Fruit fly (Drosophila melanogaster) whole organism, prepupa: ENCODE measurements around the gene CG11686.

Experiments used
- CG15336 ChIP-seq: fragments of 200-800 bp; sonication (Bioruptor generic); IDR thresholded peaks from 2 replicates; pipeline ENCODE4 v1.3.6; 2022; ENCODE audit warnings: missing biosample characterization, missing genetic modification characterization
- CG31627 ChIP-seq: fragments of 200-800 bp; sonication (Bioruptor generic); optimal IDR thresholded peaks from 3 replicates; lab custom pipeline; 2016; ENCODE audit warnings: missing biosample characterization, missing genetic modification characterization
- CG6276 ChIP-seq: fragments of 200-800 bp; sonication (Bioruptor generic); optimal IDR thresholded peaks from 2 replicates; lab custom pipeline; 2017; ENCODE audit warnings: missing biosample characterization, mild to moderate bottlenecking, missing genetic modification characterization
- CG6854 ChIP-seq: fragments of 200-800 bp; sonication (Bioruptor generic); optimal IDR thresholded peaks from 2 replicates; lab custom pipeline; 2017; ENCODE audit warnings: missing biosample characterization, mild to moderate bottlenecking, missing genetic modification characterization
- CG9139 ChIP-seq: fragments of 200-800 bp; sonication (Bioruptor generic); optimal IDR thresholded peaks from 3 replicates; lab custom pipeline; 2017; ENCODE audit warnings: missing biosample characterization, mild to moderate bottlenecking, missing genetic modification characterization
- Sox102F ChIP-seq: fragments of 200-800 bp; sonication (Bioruptor generic); optimal IDR thresholded peaks from 2 replicates; lab custom pipeline; 2016; ENCODE audit warnings: missing biosample characterization, mild to moderate bottlenecking, missing genetic modification characterization
- cyc ChIP-seq: fragments of 200-800 bp; sonication (Bioruptor generic); optimal IDR thresholded peaks from 3 replicates; lab custom pipeline; 2016; ENCODE audit warnings: missing biosample characterization, missing genetic modification characterization
- dsx ChIP-seq: fragments of 200-800 bp; optimal IDR thresholded peaks from 3 replicates; lab custom pipeline; 2019; ENCODE audit warnings: missing biosample characterization, mild to moderate bottlenecking, missing genetic modification characterization, moderate library complexity; ENCODE audit not compliant: poor library complexity, severe bottlenecking
- ss ChIP-seq, 2 experiments: fragments of 200-800 bp; sonication (Bioruptor generic); optimal IDR thresholded peaks; 2 replicates in 1 of 2; 3 replicates in 1 of 2; lab custom pipeline; 2017 to 2018; ENCODE audit warnings: mild to moderate bottlenecking in 2 of 2, missing biosample characterization in 2 of 2, missing genetic modification characterization in 2 of 2, moderate library complexity in 1 of 2
- svp ChIP-seq: fragments of 200-800 bp; sonication (Bioruptor generic); peaks from one replicate; lab custom pipeline; 2016; ENCODE audit warnings: missing biosample characterization, missing genetic modification characterization
- vri ChIP-seq: fragments of 200-800 bp; sonication (Bioruptor generic); optimal IDR thresholded peaks from 3 replicates; lab custom pipeline; 2016; ENCODE audit warnings: missing biosample characterization, mild to moderate bottlenecking, missing genetic modification characterization

DNA sequence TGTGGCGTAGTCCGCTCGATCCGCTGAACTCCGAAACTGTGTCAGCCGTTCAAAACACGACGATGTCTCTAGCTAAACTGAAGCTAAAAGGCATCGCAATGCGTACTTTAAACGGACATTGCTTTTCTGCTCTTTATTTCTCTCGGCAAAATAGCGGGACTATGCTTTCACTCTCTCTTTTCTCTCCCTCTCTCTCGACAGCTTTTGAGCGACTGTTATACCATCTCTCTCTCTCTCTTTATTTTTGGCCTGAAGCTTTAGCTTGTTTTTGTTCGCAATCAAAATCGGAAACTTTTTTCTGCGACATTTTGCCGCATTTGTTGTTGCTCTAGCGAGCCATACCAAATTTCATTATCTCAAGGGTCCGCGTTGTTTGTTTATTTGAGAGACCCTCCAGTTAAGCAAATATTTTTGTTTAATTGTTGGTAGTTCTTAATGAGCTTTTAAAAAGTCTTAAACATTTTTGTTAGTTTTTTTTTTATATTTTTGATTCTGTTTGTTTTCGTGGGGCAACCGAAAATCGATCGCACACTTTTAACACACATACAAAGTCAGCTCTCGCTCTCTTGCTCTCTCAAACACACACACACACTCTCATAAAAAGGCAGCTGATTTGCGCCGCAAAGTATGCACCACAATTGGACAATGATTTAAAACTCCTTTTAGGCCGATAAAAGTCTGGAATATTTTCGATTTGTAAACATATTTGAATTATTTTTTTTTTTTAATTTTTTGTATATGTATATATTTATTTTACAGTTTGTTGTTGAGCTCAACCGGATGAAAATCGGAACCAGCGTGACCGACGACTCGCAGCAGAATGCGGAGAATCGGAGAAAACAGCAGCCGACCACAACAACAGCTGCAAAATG is 1.2 kb upstream of the CG11686 start, which contains the start of gene Ace:
- no peak for TF ChIP-seq CG31627
- no peak for TF ChIP-seq CG9139 (GFP tag; lab: Kevin White, UChicago)
- TF ChIP-seq CG6276 = no peak
- TF ChIP-seq svp (GFP tag; lab: Kevin White, UChicago) = no peak
- TF ChIP-seq cyc (GFP tag; lab: Kevin White, UChicago) = no peak
- no peak for TF ChIP-seq Sox102F (GFP tag; lab: Kevin White, UChicago)
- TF ChIP-seq CG6854 (GFP tag; lab: Kevin White, UChicago) = no peak
- TF ChIP-seq CG15336 (GFP tag; lab: Robert Waterston, UW) = no peak
- no peak for TF ChIP-seq vri (GFP tag; lab: Kevin White, UChicago)
- no peak for TF ChIP-seq dsx (GFP tag; lab: Kevin White, UChicago)
- no peak for TF ChIP-seq ss (GFP tag; optimal IDR thresholded peaks at IDR 0.05; lab: Kevin White, UChicago)
